Fruit fly (Drosophila melanogaster): Measurements from ENCODE around the gene Dus4.
A peak's percentile ranks its signal among the peaks of the same experiment; 100 is the strongest.

The Dus4 gene

dm6 chr2L:19064706-19065105, 1.6 kb downstream of the Dus4 start, which contains the start of gene CG17343 (continued):
- TF ChIP-seq kah (GFP tag; optimal IDR thresholded peaks at IDR 0.05): no peak
- TF ChIP-seq Atf6 (GFP tag; IDR thresholded peaks at IDR 0.05): no peak
- no peak for TF ChIP-seq CG6175 (GFP tag; IDR thresholded peaks at IDR 0.05)
- no peak for TF ChIP-seq CG6854 (GFP tag; optimal IDR thresholded peaks at IDR 0.05)
- no peak for TF ChIP-seq HmgZ (tag; optimal IDR thresholded peaks at IDR 0.05)
- TF ChIP-seq schlank (tag; optimal IDR thresholded peaks at IDR 0.05): no peak
- TF ChIP-seq CG15269 (tag; optimal IDR thresholded peaks at IDR 0.05): no peak
- no peak for TF ChIP-seq CG17328 (GFP tag; IDR thresholded peaks at IDR 0.05)
- TF ChIP-seq Fer1 (GFP tag; optimal IDR thresholded peaks at IDR 0.05): no peak
- TF ChIP-seq D19B (GFP tag; optimal IDR thresholded peaks at IDR 0.05): no peak
- no peak for TF ChIP-seq tll (GFP tag; optimal IDR thresholded peaks at IDR 0.05)
- TF ChIP-seq CG14441 (GFP tag; IDR thresholded peaks at IDR 0.05): no peak
- TF ChIP-seq HLH4C (GFP tag; IDR thresholded peaks at IDR 0.05; ENCODE audit: partially characterized antibody): peak; percentile 99
- TF ChIP-seq Gug (GFP tag; IDR thresholded peaks at IDR 0.05): no peak
- no peak for TF ChIP-seq CG1792 (GFP tag; optimal IDR thresholded peaks at IDR 0.05)
- no peak for TF ChIP-seq CG11398 (GFP tag; optimal IDR thresholded peaks at IDR 0.05)
- no peak for TF ChIP-seq CG32532 (GFP tag; IDR thresholded peaks at IDR 0.05)
- no peak for TF ChIP-seq CG17359 (tag; optimal IDR thresholded peaks at IDR 0.05)
- no peak for TF ChIP-seq CG6765 (GFP tag; optimal IDR thresholded peaks at IDR 0.05)
- no peak for TF ChIP-seq ase (GFP tag; IDR thresholded peaks at IDR 0.05)
- no peak for TF ChIP-seq zfh2 (GFP tag; optimal IDR thresholded peaks at IDR 0.05)
- no peak for TF ChIP-seq Hand (GFP tag; optimal IDR thresholded peaks at IDR 0.05)
- TF ChIP-seq CG7963 (GFP tag; IDR thresholded peaks at IDR 0.05; ENCODE audit: partially characterized antibody): peak; percentile 99
- no peak for TF ChIP-seq BtbVII (GFP tag; optimal IDR thresholded peaks at IDR 0.05)
- TF ChIP-seq CG33557 (GFP tag; optimal IDR thresholded peaks at IDR 0.05): no peak
- TF ChIP-seq MBD-R2 (GFP tag; IDR thresholded peaks at IDR 0.05): peak; percentile 86
- TF ChIP-seq fru (optimal IDR thresholded peaks at IDR 0.05): no peak
- TF ChIP-seq eyg (GFP tag; optimal IDR thresholded peaks at IDR 0.05): no peak
- no peak for TF ChIP-seq CG17361 (GFP tag; IDR thresholded peaks at IDR 0.05)
- TF ChIP-seq Bdp1 (GFP tag; optimal IDR thresholded peaks at IDR 0.05): no peak
- TF ChIP-seq Fer3 (tag; optimal IDR thresholded peaks at IDR 0.05): no peak
- TF ChIP-seq p53 (GFP tag; optimal IDR thresholded peaks at IDR 0.05): no peak
- TF ChIP-seq CG9215 (GFP tag; IDR thresholded peaks at IDR 0.05): no peak
- no peak for TF ChIP-seq cad (GFP tag; optimal IDR thresholded peaks at IDR 0.05)
- no peak for TF ChIP-seq HLH3B (GFP tag; IDR thresholded peaks at IDR 0.05)
- no peak for TF ChIP-seq sc (optimal IDR thresholded peaks at IDR 0.05)
- no peak for TF ChIP-seq sc (GFP tag; optimal IDR thresholded peaks at IDR 0.05)
- no peak for TF ChIP-seq pho (GFP tag; optimal IDR thresholded peaks at IDR 0.05)
- TF ChIP-seq maf-S (GFP tag; optimal IDR thresholded peaks at IDR 0.05): no peak
- TF ChIP-seq gsb (GFP tag; IDR thresholded peaks at IDR 0.05): no peak
- no peak for TF ChIP-seq CG3065 (GFP tag; optimal IDR thresholded peaks at IDR 0.05)
- no peak for TF ChIP-seq CG14667 (GFP tag; IDR thresholded peaks at IDR 0.05)
- TF ChIP-seq CG11093 (GFP tag; IDR thresholded peaks at IDR 0.05): no peak
- TF ChIP-seq so (GFP tag; IDR thresholded peaks at IDR 0.05): no peak
- no peak for TF ChIP-seq CG3281 (GFP tag; optimal IDR thresholded peaks at IDR 0.05)
- TF ChIP-seq CG34422 (GFP tag; IDR thresholded peaks at IDR 0.05): no peak
- no peak for TF ChIP-seq gcm (GFP tag; optimal IDR thresholded peaks at IDR 0.05)
- TF ChIP-seq CG12219 (GFP tag; optimal IDR thresholded peaks at IDR 0.05): no peak
- no peak for TF ChIP-seq CG32767 (GFP tag; IDR thresholded peaks at IDR 0.05)
- TF ChIP-seq CG13296 (GFP tag; optimal IDR thresholded peaks at IDR 0.05): no peak
- TF ChIP-seq Mrtf (GFP tag; IDR thresholded peaks at IDR 0.05): no peak
- TF ChIP-seq lab (GFP tag; optimal IDR thresholded peaks at IDR 0.05): no peak
- TF ChIP-seq pita (GFP tag; optimal IDR thresholded peaks at IDR 0.05): no peak

All from whole organism, embryonic.